Fruit fly (Drosophila melanogaster): ENCODE results near the gene Vps2.

Vps2 gene

dm6 chr3R:26041417-26042101 lies 11.1 kb upstream of the Vps2 start, which contains the start of gene gro (continued):
- TF ChIP-seq psq (GFP tag; optimal IDR thresholded peaks at IDR 0.05) = peak; percentile 53
- TF ChIP-seq tai (GFP tag; optimal IDR thresholded peaks at IDR 0.05) = peak; percentile 88
- no peak for TF ChIP-seq Hr78 (GFP tag; optimal IDR thresholded peaks at IDR 0.05)

- TF ChIP-seq psq (GFP tag; optimal IDR thresholded peaks at IDR 0.05) (peak; percentile 92), h (GFP tag; optimal IDR thresholded peaks at IDR 0.05) (peak; percentile 98), jim (GFP tag; optimal IDR thresholded peaks at IDR 0.05) (no peak), Rel (GFP tag; optimal IDR thresholded peaks at IDR 0.05) (peak; percentile 44), Rel (tag; optimal IDR thresholded peaks at IDR 0.05) (peak; percentile 62), HLH106 (tag; optimal IDR thresholded peaks at IDR 0.05) (peak; percentile 93), dsf (GFP tag; optimal IDR thresholded peaks at IDR 0.05; ENCODE audit: borderline replicate concordance) (peak; percentile 86), sage (GFP tag; optimal IDR thresholded peaks at IDR 0.05) (peak; percentile 87), GATAd (GFP tag; optimal IDR thresholded peaks at IDR 0.05) (peak; percentile 75), usp (GFP tag; optimal IDR thresholded peaks at IDR 0.05) (no peak), rgr (GFP tag; optimal IDR thresholded peaks at IDR 0.05) (peak; percentile 98), Jra (GFP tag; optimal IDR thresholded peaks at IDR 0.05) (peak; percentile 94), woc (GFP tag; optimal IDR thresholded peaks at IDR 0.05) (peak; percentile 94), Hr83 (GFP tag; optimal IDR thresholded peaks at IDR 0.05; ENCODE audit: poor library complexity, severe bottlenecking) (peak; percentile 81), dmrt93B (GFP tag; optimal IDR thresholded peaks at IDR 0.05) (peak; percentile 93), Sp1 (GFP tag; optimal IDR thresholded peaks at IDR 0.05) (peak; percentile 93), foxo (GFP tag; optimal IDR thresholded peaks at IDR 0.05) (peak; percentile 71 to 98), Dfd (GFP tag; optimal IDR thresholded peaks at IDR 0.05) (peak; percentile 2), Dif (GFP tag; optimal IDR thresholded peaks at IDR 0.05; ENCODE audit: partially characterized antibody) (no peak), fru (GFP tag; optimal IDR thresholded peaks at IDR 0.05) (peak; percentile 97), Myc (optimal IDR thresholded peaks at IDR 0.05) (peak; percentile 3), Abd-B (GFP tag; optimal IDR thresholded peaks at IDR 0.05) (peak; percentile 45), N (GFP tag; optimal IDR thresholded peaks at IDR 0.05) (peak; percentile 88), br (GFP tag; optimal IDR thresholded peaks at IDR 0.05) (peak; percentile 96), tai (GFP tag; optimal IDR thresholded peaks at IDR 0.05) (no peak), Hr78 (GFP tag; optimal IDR thresholded peaks at IDR 0.05) (peak; percentile 61), dl (GFP tag; optimal IDR thresholded peaks at IDR 0.05; ENCODE audit: insufficient read depth in 1 of 2, partially characterized antibody in 2 of 2) (no peak), Mio (GFP tag; optimal IDR thresholded peaks at IDR 0.05) (peak; percentile 90), CG32264 (GFP tag; optimal IDR thresholded peaks at IDR 0.05) (peak; percentile 90), CrebA (GFP tag; optimal IDR thresholded peaks at IDR 0.05; ENCODE audit: borderline replicate concordance) (no peak), Hnf4 (GFP tag; optimal IDR thresholded peaks at IDR 0.05) (peak; percentile 96), sv (GFP tag; optimal IDR thresholded peaks at IDR 0.05) (peak; percentile 94), brk (GFP tag; optimal IDR thresholded peaks at IDR 0.05) (no peak), OdsH (GFP tag; optimal IDR thresholded peaks at IDR 0.05) (peak; percentile 97), CG9705 (GFP tag; optimal IDR thresholded peaks at IDR 0.05) (peak; percentile 77), pan (optimal IDR thresholded peaks at IDR 0.05) (no peak), ey (GFP tag; optimal IDR thresholded peaks at IDR 0.05) (peak; percentile 98), Vsx2 (GFP tag; optimal IDR thresholded peaks at IDR 0.05; ENCODE audit: partially characterized antibody) (no peak), lola (GFP tag; optimal IDR thresholded peaks at IDR 0.05) (no peak)
Measured at dm6 chr3R:26042131-26042885, 10.3 kb upstream of the Vps2 start.
